Fruit fly (Drosophila melanogaster): ENCODE results near the gene Vml.
A peak's percentile ranks its signal among the peaks of the same experiment; 100 is the strongest.

Vml gene

dm6 chrX:2317347-2317832 lies 41.8 kb downstream of the Vml start:
- TF ChIP-seq CG10669 (GFP tag; optimal IDR thresholded peaks at IDR 0.05), result no peak
- peak; percentile 24 for TF ChIP-seq Lpt (GFP tag; optimal IDR thresholded peaks at IDR 0.05)
- TF ChIP-seq CG16779 (tag; optimal IDR thresholded peaks at IDR 0.05), result peak; percentile 16
- no peak for TF ChIP-seq CG4318 (GFP tag; optimal IDR thresholded peaks at IDR 0.05)
- peak; percentile 77 for TF ChIP-seq vri (GFP tag; optimal IDR thresholded peaks at IDR 0.05)
- TF ChIP-seq CG31627 (GFP tag; optimal IDR thresholded peaks at IDR 0.05), result no peak
- no peak for TF ChIP-seq Blimp-1 (GFP tag; optimal IDR thresholded peaks at IDR 0.05)
- TF ChIP-seq Eip78C (GFP tag), result peak; percentile 82
- TF ChIP-seq CG8119 (GFP tag; IDR thresholded peaks at IDR 0.05), result 0 out of 3 replicates have a peak, but pooled peaks have one; percentile 19
- peak; percentile 71 for TF ChIP-seq fkh (GFP tag; optimal IDR thresholded peaks at IDR 0.05)
- no peak for TF ChIP-seq cyc (GFP tag; optimal IDR thresholded peaks at IDR 0.05)
- no peak for TF ChIP-seq Eip93F (GFP tag; optimal IDR thresholded peaks at IDR 0.05)
- TF ChIP-seq net (GFP tag; optimal IDR thresholded peaks at IDR 0.05), result no peak
- TF ChIP-seq Met (GFP tag; optimal IDR thresholded peaks at IDR 0.05), result peak; percentile 27
- TF ChIP-seq Gug (GFP tag; IDR thresholded peaks at IDR 0.05), result no peak
- TF ChIP-seq esn (GFP tag; optimal IDR thresholded peaks at IDR 0.05), result peak; percentile 44
- no peak for TF ChIP-seq CG6792 (GFP tag; optimal IDR thresholded peaks at IDR 0.05)
- no peak for TF ChIP-seq Hr38 (GFP tag; optimal IDR thresholded peaks at IDR 0.05)
- TF ChIP-seq dac (GFP tag; optimal IDR thresholded peaks at IDR 0.05), result no peak
- peak; percentile 47 for TF ChIP-seq dsx (GFP tag; optimal IDR thresholded peaks at IDR 0.05; ENCODE audit: poor library complexity, severe bottlenecking)
- peak; percentile 24 for TF ChIP-seq CG3919 (GFP tag; optimal IDR thresholded peaks at IDR 0.05)
- TF ChIP-seq CG9139 (GFP tag; optimal IDR thresholded peaks at IDR 0.05), result peak; percentile 33
- peak; percentile 70 for TF ChIP-seq Sox14 (GFP tag; optimal IDR thresholded peaks at IDR 0.05)
- peak; percentile 47 for TF ChIP-seq topi (GFP tag; optimal IDR thresholded peaks at IDR 0.05)
- no peak for TF ChIP-seq Ets21C (GFP tag; optimal IDR thresholded peaks at IDR 0.05)
- TF ChIP-seq Ets96B (tag; optimal IDR thresholded peaks at IDR 0.05), result no peak
- TF ChIP-seq eg (GFP tag; IDR thresholded peaks at IDR 0.05), result 0 out of 3 replicates have a peak, but pooled peaks have one; percentile 28
- peak; percentile 38; the same call in 1 of the 2 replicates for TF ChIP-seq CG15336 (GFP tag; IDR thresholded peaks at IDR 0.05)
- TF ChIP-seq Sox102F (GFP tag; optimal IDR thresholded peaks at IDR 0.05), result peak; percentile 34
- TF ChIP-seq CG6854 (GFP tag; optimal IDR thresholded peaks at IDR 0.05), result peak; percentile 91
- peak; percentile 89 for TF ChIP-seq svp (GFP tag)
- TF ChIP-seq spab (GFP tag; optimal IDR thresholded peaks at IDR 0.05), result no peak
- no peak for TF ChIP-seq CG3032 (tag; optimal IDR thresholded peaks at IDR 0.05)
- TF ChIP-seq CG7368 (GFP tag; optimal IDR thresholded peaks at IDR 0.05), result no peak
- peak; percentile 73; the same call in 2 of the 3 replicates for TF ChIP-seq CG6163 (GFP tag; IDR thresholded peaks at IDR 0.05)
- TF ChIP-seq CG6276 (GFP tag; optimal IDR thresholded peaks at IDR 0.05), result peak; percentile 27
- peak; percentile 47 to 52 for TF ChIP-seq ss (GFP tag; optimal IDR thresholded peaks at IDR 0.05)
- no peak for TF ChIP-seq acj6 (GFP tag; optimal IDR thresholded peaks at IDR 0.05)
- no peak for TF ChIP-seq CG1621 (tag; optimal IDR thresholded peaks at IDR 0.05)
- TF ChIP-seq Hr4 (GFP tag; optimal IDR thresholded peaks at IDR 0.05), result no peak

dm6 chrX:2318369-2318768 lies 42.7 kb downstream of the Vml start:
- TF ChIP-seq Blimp-1 (GFP tag; optimal IDR thresholded peaks at IDR 0.05) (no peak), Eip75B (GFP tag; optimal IDR thresholded peaks at IDR 0.05) (peak; percentile 78), CG6276 (GFP tag; optimal IDR thresholded peaks at IDR 0.05) (no peak), Eip93F (GFP tag; optimal IDR thresholded peaks at IDR 0.05) (peak; percentile 11), CG31627 (GFP tag; optimal IDR thresholded peaks at IDR 0.05) (peak; percentile 75), dac (GFP tag; optimal IDR thresholded peaks at IDR 0.05) (no peak), CG7368 (GFP tag; optimal IDR thresholded peaks at IDR 0.05) (peak; percentile 74), CG16779 (tag; optimal IDR thresholded peaks at IDR 0.05) (peak; percentile 5), vri (GFP tag; optimal IDR thresholded peaks at IDR 0.05) (peak; percentile 3), CG15336 (GFP tag; IDR thresholded peaks at IDR 0.05) (peak; percentile 57; the same call in 1 of the 2 replicates), CG32006 (GFP tag; optimal IDR thresholded peaks at IDR 0.05) (peak; percentile 56), Hr38 (GFP tag; optimal IDR thresholded peaks at IDR 0.05) (no peak), CG9139 (GFP tag; optimal IDR thresholded peaks at IDR 0.05) (no peak), CG1621 (tag; optimal IDR thresholded peaks at IDR 0.05) (peak; percentile 41), lz (GFP tag; optimal IDR thresholded peaks at IDR 0.05) (peak; percentile 79), acj6 (GFP tag; optimal IDR thresholded peaks at IDR 0.05) (peak; percentile 61), CG6163 (GFP tag; IDR thresholded peaks at IDR 0.05) (peak; percentile 86), svp (GFP tag) (peak; percentile 76), CG6792 (GFP tag; optimal IDR thresholded peaks at IDR 0.05) (peak; percentile 66), CG11902 (GFP tag; optimal IDR thresholded peaks at IDR 0.05) (peak; percentile 67), achi (GFP tag; optimal IDR thresholded peaks at IDR 0.05) (peak; percentile 56), topi (GFP tag; optimal IDR thresholded peaks at IDR 0.05) (peak; percentile 76), CG10669 (GFP tag; optimal IDR thresholded peaks at IDR 0.05) (peak; percentile 56), Lpt (GFP tag; optimal IDR thresholded peaks at IDR 0.05) (peak; percentile 26), Met (GFP tag; optimal IDR thresholded peaks at IDR 0.05) (peak; percentile 74), CG8119 (GFP tag; IDR thresholded peaks at IDR 0.05) (peak; percentile 62; the same call in 1 of the 3 replicates), dsx (GFP tag; optimal IDR thresholded peaks at IDR 0.05; ENCODE audit: poor library complexity, severe bottlenecking) (no peak), net (GFP tag; optimal IDR thresholded peaks at IDR 0.05) (peak; percentile 44), Smox (GFP tag; optimal IDR thresholded peaks at IDR 0.05) (peak; percentile 67), spab (GFP tag; optimal IDR thresholded peaks at IDR 0.05) (peak; percentile 36), CG34406 (GFP tag; optimal IDR thresholded peaks at IDR 0.05) (peak; percentile 48)

Measured in whole organism, prepupa.